Fruit fly (Drosophila melanogaster) whole organism, adult: ENCODE data around the gene CG10428.

Source experiments
- CG11617 ChIP-seq: fragments of 200-800 bp; sonication (Bioruptor generic); optimal IDR thresholded peaks from 2 replicates; lab custom pipeline; 2017; ENCODE audit warnings: mild to moderate bottlenecking, missing biosample characterization, missing genetic modification reagents, missing genetic modification characterization
- CG12768 ChIP-seq: fragments of 200-800 bp; sonication (Bioruptor generic); optimal IDR thresholded peaks from 2 replicates; lab custom pipeline; 2017; ENCODE audit warnings: missing biosample characterization, missing genetic modification characterization, mild to moderate bottlenecking, moderate library complexity, missing genetic modification reagents
- CG14711 ChIP-seq: fragments of 200-800 bp; sonication (Bioruptor generic); optimal IDR thresholded peaks from 2 replicates; lab custom pipeline; 2018; ENCODE audit warnings: missing biosample characterization, mild to moderate bottlenecking, missing genetic modification characterization, moderate library complexity
- CG1620 ChIP-seq: fragments of 200-800 bp; sonication (Bioruptor generic); optimal IDR thresholded peaks from 2 replicates; lab custom pipeline; 2016; ENCODE audit warnings: missing biosample characterization, missing genetic modification characterization
- CG33017 ChIP-seq: fragments of 200-800 bp; sonication (Bioruptor generic); optimal IDR thresholded peaks from 2 replicates; lab custom pipeline; 2018; ENCODE audit warnings: missing biosample characterization, mild to moderate bottlenecking, missing genetic modification characterization, moderate library complexity
- CG5204 ChIP-seq: fragments of 200-800 bp; sonication (Bioruptor generic); optimal IDR thresholded peaks from 2 replicates; lab custom pipeline; 2016; ENCODE audit warnings: missing biosample characterization, missing genetic modification characterization
- CG7045 ChIP-seq: fragments of 200-800 bp; sonication (Bioruptor generic); optimal IDR thresholded peaks from 2 replicates; lab custom pipeline; 2017; ENCODE audit warnings: missing biosample characterization, mild to moderate bottlenecking, missing genetic modification characterization
- CG7101 ChIP-seq: fragments of 200-800 bp; sonication (Bioruptor generic); optimal IDR thresholded peaks from 2 replicates; lab custom pipeline; 2018; ENCODE audit warnings: missing biosample characterization, mild to moderate bottlenecking, missing genetic modification characterization, moderate library complexity
- Clk ChIP-seq: fragments of 200-800 bp; sonication (Bioruptor generic); optimal IDR thresholded peaks from 2 replicates; lab custom pipeline; 2017; ENCODE audit warnings: missing biosample characterization, missing genetic modification characterization
- Crg-1 ChIP-seq: fragments of 200-800 bp; sonication (Bioruptor generic); optimal IDR thresholded peaks from 2 replicates; lab custom pipeline; 2016; ENCODE audit warnings: missing biosample characterization, missing genetic modification characterization
- Hr96 ChIP-seq: fragments of 200-800 bp; sonication (Bioruptor generic); optimal IDR thresholded peaks from 2 replicates; lab custom pipeline; 2016; ENCODE audit warnings: missing biosample characterization, missing genetic modification characterization
- Mnt ChIP-seq: fragments of 200-800 bp; sonication (Bioruptor generic); optimal IDR thresholded peaks from 2 replicates; lab custom pipeline; 2016; ENCODE audit warnings: missing biosample characterization, mild to moderate bottlenecking, missing genetic modification characterization
- bab1 ChIP-seq: fragments of 200-800 bp; sonication (Bioruptor generic); optimal IDR thresholded peaks from 3 replicates; lab custom pipeline; 2019; ENCODE audit warnings: missing biosample characterization, mild to moderate bottlenecking, missing genetic modification characterization, moderate library complexity
- cic ChIP-seq: fragments of 200-800 bp; sonication (Bioruptor generic); optimal IDR thresholded peaks from 2 replicates; lab custom pipeline; 2017; ENCODE audit warnings: missing biosample characterization, mild to moderate bottlenecking, missing genetic modification characterization, moderate library complexity
- cnc ChIP-seq, 2 experiments: fragments of >200 bp; optimal IDR thresholded peaks; 2 replicates each; lab custom pipeline; 2017
- kay ChIP-seq: fragments of 200-800 bp; sonication (Bioruptor generic); peaks from one replicate; lab custom pipeline; 2016; ENCODE audit warnings: missing biosample characterization, missing genetic modification characterization, borderline replicate concordance
- ovo ChIP-seq: fragments of 200-800 bp; sonication (Bioruptor generic); optimal IDR thresholded peaks from 2 replicates; lab custom pipeline; 2016; ENCODE audit warnings: missing biosample characterization, missing genetic modification characterization
- pad ChIP-seq: fragments of 200-800 bp; sonication (Bioruptor generic); optimal IDR thresholded peaks from 3 replicates; lab custom pipeline; 2017; ENCODE audit warnings: missing biosample characterization, missing genetic modification characterization, mild to moderate bottlenecking, moderate library complexity, missing genetic modification reagents
- tj ChIP-seq: fragments of 200-800 bp; sonication (Bioruptor generic); optimal IDR thresholded peaks from 3 replicates; lab custom pipeline; 2017; ENCODE audit warnings: missing biosample characterization, mild to moderate bottlenecking, missing genetic modification characterization, moderate library complexity
- toe ChIP-seq: fragments of 200-800 bp; sonication (Bioruptor generic); optimal IDR thresholded peaks from 2 replicates; lab custom pipeline; 2016; ENCODE audit warnings: missing biosample characterization, missing genetic modification characterization

The CG10428 gene

DNA sequence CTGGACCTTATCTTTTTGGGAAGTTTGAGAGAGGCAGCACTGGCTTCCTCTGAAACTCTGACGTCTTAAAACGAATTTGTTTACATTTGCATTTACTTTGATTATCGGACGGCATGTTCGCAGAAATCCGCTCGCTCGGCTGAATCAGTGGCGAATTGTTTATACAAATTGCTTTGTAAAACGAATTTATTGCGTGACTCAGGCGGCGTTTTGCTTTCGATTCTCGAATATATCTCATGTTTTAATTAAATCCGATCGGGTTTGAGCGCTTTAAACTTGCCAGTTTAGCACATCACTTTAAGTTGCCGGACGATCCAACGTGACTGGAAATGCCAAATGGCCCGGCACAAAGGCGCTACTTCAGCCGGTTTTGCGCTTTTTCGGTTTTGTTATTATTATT lies 35.5 kb downstream of the CG10428 start:
- TF ChIP-seq CG33017 (tag; lab: Kevin White, UChicago): peak; percentile 5
- TF ChIP-seq tj (GFP tag; lab: Kevin White, UChicago): peak; percentile 51
- no peak for TF ChIP-seq CG14711 (tag; lab: Kevin White, UChicago)
- TF ChIP-seq cic (GFP tag; lab: Kevin White, UChicago): peak; percentile 15

DNA sequence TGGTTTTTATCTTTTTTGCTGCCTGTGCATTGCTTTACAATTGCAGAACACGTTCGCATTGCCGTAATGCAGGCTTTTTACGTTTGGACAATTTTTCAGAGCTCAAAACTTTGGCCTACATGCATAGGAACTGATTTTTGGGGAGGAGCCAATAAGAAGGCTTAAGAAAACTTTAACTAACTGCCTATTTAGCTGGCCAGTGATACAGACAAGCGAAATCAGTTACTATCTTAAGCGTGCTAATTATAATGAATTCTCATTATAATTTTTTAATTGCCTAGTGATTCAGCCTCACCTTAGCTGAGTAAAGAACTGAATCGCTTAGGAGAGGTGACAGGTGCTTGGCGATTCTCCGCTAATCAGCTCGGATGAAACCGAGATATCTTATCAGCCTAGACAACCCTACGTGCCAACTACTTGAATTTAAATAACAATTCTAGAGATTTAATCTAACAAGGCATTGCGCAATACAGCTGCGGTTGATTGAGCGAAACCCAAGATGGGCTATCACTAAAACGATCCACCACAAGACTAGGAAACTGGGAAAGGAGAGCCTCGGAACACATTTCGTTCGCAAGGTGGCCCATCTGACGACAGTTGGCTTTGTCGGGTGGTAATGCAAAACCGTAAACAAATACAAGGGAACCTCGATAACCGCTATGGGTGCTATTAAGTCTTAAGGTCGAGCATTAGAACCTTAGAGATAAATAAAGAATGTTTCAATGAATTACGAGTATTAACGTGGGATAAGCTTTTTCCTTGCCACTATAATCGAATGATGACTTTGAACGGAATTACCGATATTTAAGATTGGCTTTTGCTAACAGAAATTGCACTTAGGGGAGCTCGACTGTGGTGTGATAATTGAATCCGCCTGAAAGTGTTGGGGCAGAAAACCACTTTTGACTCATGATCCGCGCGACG lies 36.8 kb downstream of the CG10428 start:
- TF ChIP-seq CG1620 (GFP tag; lab: Kevin White, UChicago) (no peak), Clk (GFP tag; lab: Kevin White, UChicago) (no peak), Mnt (GFP tag; lab: Kevin White, UChicago) (peak; percentile 6), CG5204 (GFP tag; lab: Kevin White, UChicago) (no peak), pad (no peak), bab1 (GFP tag; lab: Kevin White, UChicago) (peak; percentile 20), CG7101 (peak; percentile 56), cnc (optimal IDR thresholded peaks at IDR 0.05; lab: Kevin White, UChicago) (no peak), Crg-1 (GFP tag; lab: Kevin White, UChicago) (no peak), kay (GFP tag; lab: Kevin White, UChicago) (peak; percentile 91), CG7045 (GFP tag; lab: Kevin White, UChicago) (peak; percentile 53), cic (GFP tag; lab: Kevin White, UChicago) (peak; percentile 32), ovo (no peak), toe (GFP tag; lab: Kevin White, UChicago) (no peak), tj (GFP tag; lab: Kevin White, UChicago) (peak; percentile 10), CG12768 (GFP tag; lab: Kevin White, UChicago) (peak; percentile 25), CG14711 (tag; lab: Kevin White, UChicago) (peak; percentile 29), CG11617 (GFP tag; lab: Kevin White, UChicago) (peak; percentile 21), CG33017 (tag; lab: Kevin White, UChicago) (peak; percentile 66), Hr96 (GFP tag; lab: Kevin White, UChicago) (peak; percentile 54)

DNA sequence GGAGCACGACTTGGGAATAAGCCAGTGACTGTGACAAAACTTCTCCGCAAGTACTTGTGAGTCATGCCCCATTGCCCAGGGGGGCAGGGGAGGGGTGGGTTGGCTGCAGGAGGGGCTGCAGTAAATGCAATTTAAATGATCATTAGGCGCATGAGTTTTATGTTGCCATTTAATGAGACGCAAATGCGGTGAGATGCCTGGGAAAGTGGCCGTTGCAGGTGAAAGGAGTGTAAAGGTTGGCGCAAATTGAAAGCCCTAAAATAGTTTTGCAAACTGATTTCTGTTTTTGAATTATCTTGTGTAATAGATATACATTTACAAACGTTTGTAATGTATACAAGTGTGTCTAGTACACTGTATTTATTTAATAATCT lies 37.4 kb downstream of the CG10428 start:
- TF ChIP-seq pad: no peak
- no peak for TF ChIP-seq CG11617 (GFP tag; lab: Kevin White, UChicago)
- no peak for TF ChIP-seq CG1620 (GFP tag; lab: Kevin White, UChicago)
- TF ChIP-seq toe (GFP tag; lab: Kevin White, UChicago): no peak
- TF ChIP-seq CG5204 (GFP tag; lab: Kevin White, UChicago): no peak

DNA sequence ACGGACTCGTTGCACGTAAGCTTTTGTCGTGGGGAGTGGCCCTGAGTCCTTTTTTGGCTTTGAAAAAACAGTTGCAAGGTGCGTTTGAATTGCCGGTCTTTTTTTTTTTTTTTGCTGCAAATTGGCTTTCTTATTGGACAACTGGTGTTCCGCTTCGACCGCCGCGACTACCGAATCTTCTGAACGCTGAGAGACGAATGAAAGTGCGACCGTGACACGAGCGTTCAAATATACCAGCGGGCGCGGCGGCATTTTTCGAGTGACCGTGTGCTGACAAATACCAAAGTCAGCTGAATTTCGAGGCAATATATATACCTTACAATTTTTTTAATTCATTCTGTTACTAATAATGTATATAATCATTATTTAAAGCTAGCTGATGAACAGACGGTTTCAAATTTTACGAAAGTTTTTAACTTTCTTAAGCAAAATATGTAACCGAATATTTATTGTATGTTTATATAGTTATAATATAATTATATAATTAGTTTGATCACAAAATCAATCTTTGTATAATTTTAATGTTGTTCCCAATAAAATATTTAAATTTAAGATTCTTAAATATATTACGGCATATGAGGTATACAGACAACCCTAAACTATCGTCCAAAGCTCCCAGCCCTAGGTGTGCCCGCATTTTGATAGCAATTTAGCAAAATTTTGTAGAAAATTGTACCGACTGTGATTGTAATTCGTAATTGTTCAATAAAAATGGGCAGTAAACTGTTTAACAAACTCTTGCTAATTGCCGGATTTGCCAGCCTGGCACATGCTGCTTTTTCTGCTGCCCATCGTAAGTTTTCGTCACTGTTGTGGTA lies 38.6 kb downstream of the CG10428 start, which contains the start of the genes Swip-1 and EMC5:
TSS of gene Swip-1 (minus strand) at position 203 of the 818 bp plus-strand sequence.
TSS of gene EMC5 (plus strand) at position 630 of the 818 bp plus-strand sequence.
- no peak for TF ChIP-seq CG5204 (GFP tag; lab: Kevin White, UChicago)
- peak; percentile 57 for TF ChIP-seq tj (GFP tag; lab: Kevin White, UChicago)
- no peak for TF ChIP-seq Clk (GFP tag; lab: Kevin White, UChicago)
- no peak for TF ChIP-seq cic (GFP tag; lab: Kevin White, UChicago)
- peak; percentile 26 for TF ChIP-seq pad
- peak; percentile 29 for TF ChIP-seq bab1 (GFP tag; lab: Kevin White, UChicago)
- TF ChIP-seq CG1620 (GFP tag; lab: Kevin White, UChicago): peak; percentile 8
- TF ChIP-seq CG7045 (GFP tag; lab: Kevin White, UChicago): peak; percentile 2
- no peak for TF ChIP-seq CG12768 (GFP tag; lab: Kevin White, UChicago)
- no peak for TF ChIP-seq Hr96 (GFP tag; lab: Kevin White, UChicago)
- peak; percentile 74 for TF ChIP-seq CG7101
- peak; percentile 36 for TF ChIP-seq ovo
- peak; percentile 29 for TF ChIP-seq CG33017 (tag; lab: Kevin White, UChicago)
- no peak for TF ChIP-seq kay (GFP tag; lab: Kevin White, UChicago)
- peak; percentile 92 for TF ChIP-seq CG14711 (tag; lab: Kevin White, UChicago)
- peak; percentile 65 for TF ChIP-seq CG11617 (GFP tag; lab: Kevin White, UChicago)
- no peak for TF ChIP-seq Crg-1 (GFP tag; lab: Kevin White, UChicago)
- peak; percentile 48 for TF ChIP-seq toe (GFP tag; lab: Kevin White, UChicago)
- no peak for TF ChIP-seq cnc (optimal IDR thresholded peaks at IDR 0.05; lab: Kevin White, UChicago)
- TF ChIP-seq Mnt (GFP tag; lab: Kevin White, UChicago): peak; percentile 22

DNA sequence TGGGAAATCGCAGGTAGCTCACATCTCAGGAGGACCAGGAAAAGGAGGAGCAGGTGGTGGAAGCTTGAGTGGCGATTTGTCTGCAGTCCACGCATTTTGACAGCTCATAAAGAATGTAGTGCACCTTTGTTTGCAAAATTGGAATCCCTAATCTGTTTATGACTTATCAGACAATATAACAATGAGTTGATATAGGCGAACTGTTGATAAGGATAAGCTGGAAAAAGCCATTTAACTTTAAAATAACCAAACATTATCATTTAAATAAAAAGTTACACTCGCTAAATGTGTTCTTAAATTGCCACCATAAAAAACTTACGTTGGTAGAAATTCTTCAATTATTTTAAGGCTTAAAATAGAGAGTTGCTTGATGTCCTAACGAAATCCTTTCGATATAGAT lies 41.4 kb downstream of the CG10428 start, which contains the start of gene CG15170:
TSS of gene CG15170 (minus strand) at position 101 of the 400 bp plus-strand sequence.
- TF ChIP-seq cic (GFP tag; lab: Kevin White, UChicago) (no peak), kay (GFP tag; lab: Kevin White, UChicago) (no peak), Mnt (GFP tag; lab: Kevin White, UChicago) (no peak), CG7101 (no peak)
